Fruit fly (Drosophila melanogaster) whole organism, prepupa: ENCODE measurements around the gene CLIP-190.

ENCODE experiments used
- Blimp-1 ChIP-seq: fragments of 200-800 bp; sonication (Bioruptor generic); optimal IDR thresholded peaks from 3 replicates; lab custom pipeline; 2017; ENCODE audit warnings: missing biosample characterization, missing genetic modification characterization, mild to moderate bottlenecking, moderate library complexity, missing genetic modification reagents
- CG10669 ChIP-seq: fragments of 200-800 bp; sonication (Bioruptor generic); optimal IDR thresholded peaks from 3 replicates; lab custom pipeline; 2018; ENCODE audit warnings: missing biosample characterization, mild to moderate bottlenecking, missing genetic modification characterization, moderate library complexity
- CG11294 ChIP-seq: fragments of 200-800 bp; sonication (Bioruptor generic); IDR thresholded peaks from 2 replicates; pipeline ENCODE4 v1.3.6; 2022; ENCODE audit warnings: missing biosample characterization, missing genetic modification characterization
- CG11902 ChIP-seq: fragments of 200-800 bp; sonication (Bioruptor generic); optimal IDR thresholded peaks from 3 replicates; lab custom pipeline; 2016; ENCODE audit warnings: missing biosample characterization, missing genetic modification characterization
- CG1621 ChIP-seq: fragments of 200-800 bp; sonication (Bioruptor generic); optimal IDR thresholded peaks from 3 replicates; lab custom pipeline; 2018; ENCODE audit warnings: missing biosample characterization, mild to moderate bottlenecking, missing genetic modification characterization
- CG16779 ChIP-seq: fragments of 200-800 bp; sonication (Bioruptor generic); optimal IDR thresholded peaks from 3 replicates; lab custom pipeline; 2017; ENCODE audit warnings: missing biosample characterization, mild to moderate bottlenecking, missing genetic modification characterization
- CG3032 ChIP-seq: fragments of 200-800 bp; optimal IDR thresholded peaks from 2 replicates; lab custom pipeline; 2019; ENCODE audit warnings: missing biosample characterization, mild to moderate bottlenecking, missing genetic modification characterization, moderate library complexity
- CG31627 ChIP-seq: fragments of 200-800 bp; sonication (Bioruptor generic); optimal IDR thresholded peaks from 3 replicates; lab custom pipeline; 2016; ENCODE audit warnings: missing biosample characterization, missing genetic modification characterization
- CG34406 ChIP-seq: fragments of 200-800 bp; sonication (Bioruptor generic); optimal IDR thresholded peaks from 3 replicates; lab custom pipeline; 2016; ENCODE audit warnings: missing biosample characterization, missing genetic modification characterization
- CG4318 ChIP-seq: fragments of 200-800 bp; sonication (Bioruptor generic); optimal IDR thresholded peaks from 3 replicates; lab custom pipeline; 2017; ENCODE audit warnings: missing biosample characterization, mild to moderate bottlenecking, missing genetic modification characterization
- CG6163 ChIP-seq: fragments of 200-800 bp; sonication (Bioruptor generic); IDR thresholded peaks from 3 replicates; pipeline ENCODE4 v1.3.6; 2022; ENCODE audit warnings: missing biosample characterization, missing genetic modification characterization
- CG6276 ChIP-seq: fragments of 200-800 bp; sonication (Bioruptor generic); optimal IDR thresholded peaks from 2 replicates; lab custom pipeline; 2017; ENCODE audit warnings: missing biosample characterization, mild to moderate bottlenecking, missing genetic modification characterization
- CG6792 ChIP-seq: fragments of 200-800 bp; sonication (Bioruptor generic); optimal IDR thresholded peaks from 3 replicates; lab custom pipeline; 2016; ENCODE audit warnings: missing biosample characterization, missing genetic modification characterization
- CG6808 ChIP-seq: fragments of 200-800 bp; sonication (Bioruptor generic); optimal IDR thresholded peaks from 3 replicates; lab custom pipeline; 2017; ENCODE audit warnings: missing biosample characterization, missing genetic modification characterization, mild to moderate bottlenecking, moderate library complexity, missing genetic modification reagents
- CG6854 ChIP-seq: fragments of 200-800 bp; sonication (Bioruptor generic); optimal IDR thresholded peaks from 2 replicates; lab custom pipeline; 2017; ENCODE audit warnings: missing biosample characterization, mild to moderate bottlenecking, missing genetic modification characterization
- CG7368 ChIP-seq: fragments of 200-800 bp; sonication (Bioruptor generic); optimal IDR thresholded peaks from 3 replicates; lab custom pipeline; 2016; ENCODE audit warnings: missing biosample characterization, missing genetic modification characterization
- CG8319 ChIP-seq: fragments of 200-800 bp; sonication (Bioruptor generic); optimal IDR thresholded peaks from 3 replicates; lab custom pipeline; 2016; ENCODE audit warnings: missing biosample characterization, missing genetic modification characterization
- CG8632 ChIP-seq: fragments of 200-800 bp; sonication (Bioruptor generic); optimal IDR thresholded peaks from 3 replicates; lab custom pipeline; 2016; ENCODE audit warnings: missing biosample characterization, missing genetic modification characterization
- CG9139 ChIP-seq: fragments of 200-800 bp; sonication (Bioruptor generic); optimal IDR thresholded peaks from 3 replicates; lab custom pipeline; 2017; ENCODE audit warnings: missing biosample characterization, mild to moderate bottlenecking, missing genetic modification characterization
- Eip75B ChIP-seq: fragments of 200-800 bp; sonication (Bioruptor generic); optimal IDR thresholded peaks from 3 replicates; lab custom pipeline; 2016; ENCODE audit warnings: missing biosample characterization, missing genetic modification characterization
- Eip78C ChIP-seq: fragments of 200-800 bp; sonication (Bioruptor generic); peaks from one replicate; lab custom pipeline; 2016; ENCODE audit warnings: missing biosample characterization, missing genetic modification characterization
- Eip93F ChIP-seq: fragments of 200-800 bp; sonication (Bioruptor generic); optimal IDR thresholded peaks from 2 replicates; lab custom pipeline; 2016; ENCODE audit warnings: missing biosample characterization, mild to moderate bottlenecking, missing genetic modification characterization
- Ets21C ChIP-seq: fragments of 200-800 bp; sonication (Bioruptor generic); optimal IDR thresholded peaks from 3 replicates; lab custom pipeline; 2016; ENCODE audit warnings: missing biosample characterization, missing genetic modification characterization
- Gug ChIP-seq: fragments of 200-800 bp; sonication (Bioruptor generic); IDR thresholded peaks from 2 replicates; pipeline ENCODE4 v1.3.6; 2022; ENCODE audit warnings: missing biosample characterization, missing genetic modification characterization
- Hr38 ChIP-seq: sonication (Bioruptor generic); optimal IDR thresholded peaks from 2 replicates; lab custom pipeline; 2016; ENCODE audit warnings: missing biosample characterization, missing genetic modification characterization
- Lpt ChIP-seq: fragments of 200-800 bp; sonication (Bioruptor generic); optimal IDR thresholded peaks from 3 replicates; lab custom pipeline; 2016; ENCODE audit warnings: missing biosample characterization, missing genetic modification characterization
- Met ChIP-seq: fragments of 200-800 bp; sonication (Bioruptor generic); optimal IDR thresholded peaks from 3 replicates; lab custom pipeline; 2016; ENCODE audit warnings: missing biosample characterization, missing genetic modification characterization
- OdsH ChIP-seq: fragments of 200-800 bp; sonication (Bioruptor generic); optimal IDR thresholded peaks from 3 replicates; lab custom pipeline; 2016; ENCODE audit warnings: missing biosample characterization, missing genetic modification characterization
- Sox102F ChIP-seq: fragments of 200-800 bp; sonication (Bioruptor generic); optimal IDR thresholded peaks from 2 replicates; lab custom pipeline; 2016; ENCODE audit warnings: missing biosample characterization, mild to moderate bottlenecking, missing genetic modification characterization
- Sox14 ChIP-seq: fragments of 200-800 bp; sonication (Bioruptor generic); optimal IDR thresholded peaks from 3 replicates; lab custom pipeline; 2016; ENCODE audit warnings: missing biosample characterization, missing genetic modification characterization
- Sox15 ChIP-seq: fragments of 200-800 bp; sonication (Bioruptor generic); optimal IDR thresholded peaks from 3 replicates; lab custom pipeline; 2016; ENCODE audit warnings: missing biosample characterization, missing genetic modification characterization
- cyc ChIP-seq: fragments of 200-800 bp; sonication (Bioruptor generic); optimal IDR thresholded peaks from 3 replicates; lab custom pipeline; 2016; ENCODE audit warnings: missing biosample characterization, missing genetic modification characterization
- dsx ChIP-seq: fragments of 200-800 bp; optimal IDR thresholded peaks from 3 replicates; lab custom pipeline; 2019; ENCODE audit warnings: missing biosample characterization, mild to moderate bottlenecking, missing genetic modification characterization, moderate library complexity; ENCODE audit not compliant: poor library complexity, severe bottlenecking
- esn ChIP-seq: fragments of 200-800 bp; sonication (Bioruptor generic); optimal IDR thresholded peaks from 2 replicates; lab custom pipeline; 2016; ENCODE audit warnings: missing biosample characterization, mild to moderate bottlenecking, missing genetic modification characterization, moderate library complexity
- fd59A ChIP-seq: fragments of 200-800 bp; sonication (Bioruptor generic); optimal IDR thresholded peaks from 2 replicates; lab custom pipeline; 2017; ENCODE audit warnings: missing biosample characterization, mild to moderate bottlenecking, missing genetic modification characterization, missing genetic modification reagents
- fd85E ChIP-seq: fragments of 200-800 bp; sonication (Bioruptor generic); optimal IDR thresholded peaks from 3 replicates; lab custom pipeline; 2016; ENCODE audit warnings: missing biosample characterization, missing genetic modification characterization
- fkh ChIP-seq: fragments of 200-800 bp; sonication (Bioruptor generic); optimal IDR thresholded peaks from 3 replicates; lab custom pipeline; 2017; ENCODE audit warnings: missing biosample characterization, mild to moderate bottlenecking, missing genetic modification characterization, moderate library complexity
- lz ChIP-seq: fragments of 200-800 bp; sonication (Bioruptor generic); optimal IDR thresholded peaks from 3 replicates; lab custom pipeline; 2016; ENCODE audit warnings: missing biosample characterization, missing genetic modification characterization
- net ChIP-seq: fragments of 200-800 bp; sonication (Bioruptor generic); optimal IDR thresholded peaks from 3 replicates; lab custom pipeline; 2016; ENCODE audit warnings: missing biosample characterization, missing genetic modification characterization
- pdm3 ChIP-seq: fragments of 200-800 bp; sonication (Bioruptor generic); optimal IDR thresholded peaks from 3 replicates; lab custom pipeline; 2016; ENCODE audit warnings: missing biosample characterization, missing genetic modification characterization
- salr ChIP-seq, 2 experiments: fragments of 200-800 bp; sonication (Bioruptor generic); optimal IDR thresholded peaks; 3 replicates each; lab custom pipeline; 2016 to 2018; ENCODE audit warnings: missing biosample characterization in 2 of 2, missing genetic modification characterization in 2 of 2, mild to moderate bottlenecking in 1 of 2
- spab ChIP-seq: fragments of 200-800 bp; sonication (Bioruptor generic); optimal IDR thresholded peaks from 2 replicates; lab custom pipeline; 2017; ENCODE audit warnings: missing biosample characterization, mild to moderate bottlenecking, missing genetic modification characterization, missing genetic modification reagents
- ss ChIP-seq, 2 experiments: fragments of 200-800 bp; sonication (Bioruptor generic); optimal IDR thresholded peaks; 2 replicates in 1 of 2; 3 replicates in 1 of 2; lab custom pipeline; 2017 to 2018; ENCODE audit warnings: mild to moderate bottlenecking in 2 of 2, missing biosample characterization in 2 of 2, missing genetic modification characterization in 2 of 2, moderate library complexity in 1 of 2
- topi ChIP-seq: fragments of 200-800 bp; sonication (Bioruptor generic); optimal IDR thresholded peaks from 3 replicates; lab custom pipeline; 2016; ENCODE audit warnings: missing biosample characterization, missing genetic modification characterization
- vri ChIP-seq: fragments of 200-800 bp; sonication (Bioruptor generic); optimal IDR thresholded peaks from 3 replicates; lab custom pipeline; 2016; ENCODE audit warnings: missing biosample characterization, mild to moderate bottlenecking, missing genetic modification characterization

Gene CLIP-190

DNA sequence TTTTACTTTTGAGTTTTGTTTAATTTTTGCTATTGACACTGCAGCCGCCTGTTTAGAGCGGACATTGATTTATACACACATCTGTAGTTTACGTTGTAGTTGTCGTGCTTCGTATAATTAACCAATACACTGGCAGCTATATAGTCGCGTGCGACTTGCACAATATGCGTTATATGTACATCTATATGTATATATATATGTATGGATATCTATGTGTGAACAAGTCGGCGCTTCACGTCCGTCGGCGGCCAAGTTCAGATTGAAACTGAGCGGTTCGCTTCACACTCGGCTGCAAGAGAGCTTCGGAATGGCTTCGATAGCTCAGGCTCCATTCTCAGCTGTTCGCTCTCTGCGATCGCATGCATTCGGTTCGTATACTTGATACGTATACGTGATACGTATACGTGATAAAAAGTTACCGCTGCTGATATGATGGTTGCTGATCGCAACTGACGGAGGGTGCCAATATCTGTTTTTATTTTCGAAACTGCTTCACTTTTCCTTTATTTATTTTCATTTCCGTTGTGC is 43.5 kb downstream of the CLIP-190 start (continued):
- peak; percentile 8 for TF ChIP-seq CG3032
- TF ChIP-seq spab (GFP tag; lab: Kevin White, UChicago), result peak; percentile 43
- TF ChIP-seq cyc, result no peak
- no peak for TF ChIP-seq Blimp-1 (GFP tag; lab: Kevin White, UChicago)
- peak; percentile 64 for TF ChIP-seq CG6163
- peak; percentile 22 for TF ChIP-seq Lpt (GFP tag; lab: Kevin White, UChicago)
- peak; percentile 63 for TF ChIP-seq vri (GFP tag; lab: Kevin White, UChicago)
- TF ChIP-seq Hr38 (GFP tag; lab: Kevin White, UChicago), result no peak
- TF ChIP-seq ss (GFP tag; optimal IDR thresholded peaks at IDR 0.05; lab: Kevin White, UChicago), result peak; percentile 72 to 87
- no peak for TF ChIP-seq OdsH (GFP tag; lab: Kevin White, UChicago)
- no peak for TF ChIP-seq Sox14
- TF ChIP-seq salr (GFP tag; optimal IDR thresholded peaks at IDR 0.05; lab: Kevin White, UChicago), result peak; percentile 0 to 14
- TF ChIP-seq CG9139, result peak; percentile 81
- no peak for TF ChIP-seq Eip93F (GFP tag; lab: Kevin White, UChicago)
- TF ChIP-seq fd59A (GFP tag; lab: Kevin White, UChicago), result peak; percentile 23
- TF ChIP-seq, all 60 proteins: peak for 35

dm6 chr2L:17429788-17430587 is 45.5 kb downstream of the CLIP-190 start:
- TF ChIP-seq CG8632 (peak; percentile 97), cyc (peak; percentile 70), lz (peak; percentile 88), net (GFP tag; lab: Kevin White, UChicago) (peak; percentile 73), CG34406 (GFP tag; lab: Kevin White, UChicago) (peak; percentile 91), CG6792 (GFP tag; lab: Kevin White, UChicago) (peak; percentile 93), spab (GFP tag; lab: Kevin White, UChicago) (peak; percentile 98), Eip78C (GFP tag; lab: Kevin White, UChicago) (peak; percentile 94), ss (GFP tag; optimal IDR thresholded peaks at IDR 0.05; lab: Kevin White, UChicago) (peak; percentile 59 to 84), CG31627 (GFP tag; lab: Kevin White, UChicago) (peak; percentile 83), Sox15 (GFP tag; lab: Kevin White, UChicago) (peak; percentile 84), dsx (peak; percentile 64), Blimp-1 (GFP tag; lab: Kevin White, UChicago) (peak; percentile 82), CG6276 (GFP tag; lab: Kevin White, UChicago) (peak; percentile 87), CG6163 (peak; percentile 90), CG3032 (peak; percentile 99), CG11902 (GFP tag; lab: Kevin White, UChicago) (peak; percentile 68), fkh (GFP tag; lab: Kevin White, UChicago) (peak; percentile 21), Sox102F (peak; percentile 73), CG10669 (GFP tag; lab: Kevin White, UChicago) (peak; percentile 97), CG9139 (no peak), esn (peak; percentile 94), fd59A (GFP tag; lab: Kevin White, UChicago) (peak; percentile 76), Eip75B (GFP tag; lab: Kevin White, UChicago) (peak; percentile 85), Gug (peak; percentile 82), CG6854 (peak; percentile 79), CG6808 (peak; percentile 97), salr (GFP tag; optimal IDR thresholded peaks at IDR 0.05; lab: Kevin White, UChicago) (peak; percentile 20 to 90), CG16779 (tag; lab: Kevin White, UChicago) (peak; percentile 87), CG11294 (GFP tag; lab: Robert Waterston, UW) (peak; percentile 86), topi (GFP tag; lab: Kevin White, UChicago) (peak; percentile 75), fd85E (peak; percentile 85), pdm3 (GFP tag; lab: Kevin White, UChicago) (peak; percentile 86), Ets21C (GFP tag; lab: Kevin White, UChicago) (peak; percentile 46), OdsH (GFP tag; lab: Kevin White, UChicago) (peak; percentile 84), CG8319 (GFP tag; lab: Kevin White, UChicago) (peak; percentile 93), CG7368 (GFP tag; lab: Kevin White, UChicago) (peak; percentile 93), Met (GFP tag; lab: Kevin White, UChicago) (peak; percentile 94), CG4318 (GFP tag; lab: Kevin White, UChicago) (peak; percentile 82), CG1621 (tag; lab: Kevin White, UChicago) (peak; percentile 72), Hr38 (GFP tag; lab: Kevin White, UChicago) (no peak), Sox14 (peak; percentile 85)
